Worm (Caenorhabditis elegans): Measurements from ENCODE around the gene cnc-4.
A peak's percentile ranks its signal among the peaks of the same experiment; 100 is the strongest.

The cnc-4 gene

ce11 chrV:1451334-1451733 lies 4.3 kb downstream of the cnc-4 start, which contains the start of gene srj-23:
TSS of gene srj-23 (plus strand) at chrV:1451634.
- TF ChIP-seq ceh-32 (tag; optimal IDR thresholded peaks at IDR 0.05; ENCODE audit: poor library complexity) (no peak), hmg-1.1 (GFP tag; IDR thresholded peaks at IDR 0.05) (no peak), F26F4.8 (GFP tag; conservative IDR thresholded peaks at IDR 0.05) (no peak), tag-97 (GFP tag; IDR thresholded peaks at IDR 0.05) (no peak), hlh-30 (tag; optimal IDR thresholded peaks at IDR 0.05; ENCODE audit: insufficient read depth) (no peak), set-16 (GFP tag; IDR thresholded peaks at IDR 0.05) (no peak), nhr-41 (GFP tag; IDR thresholded peaks at IDR 0.05) (no peak)

- no peak for TF ChIP-seq nhr-111 (GFP tag; optimal IDR thresholded peaks at IDR 0.05)
These were observed 7.8 kb downstream of the cnc-4 start, which contains the start of gene chil-14 for ce11 chrV:1454762-1455161. TSS of gene chil-14 (plus strand) at chrV:1455062.

ce11 chrV:1455280-1455679 lies 8.3 kb downstream of the cnc-4 start:
- TF ChIP-seq pqm-1 (tag; optimal IDR thresholded peaks at IDR 0.05) = no peak
- TF ChIP-seq saeg-2 (GFP tag; IDR thresholded peaks at IDR 0.05) = no peak
- TF ChIP-seq vab-7 (GFP tag; IDR thresholded peaks at IDR 0.05) = no peak
- TF ChIP-seq set-16 (GFP tag; IDR thresholded peaks at IDR 0.05) = peak; percentile 86
- TF ChIP-seq dmd-8 (GFP tag; IDR thresholded peaks at IDR 0.05) = 0 out of 2 replicates have a peak, but pooled peaks have one; percentile 9
- TF ChIP-seq F44E2.7 (GFP tag; IDR thresholded peaks at IDR 0.05) = 0 out of 2 replicates have a peak, but pooled peaks have one; percentile 46
- peak; percentile 26; the same call in 1 of the 2 replicates for TF ChIP-seq php-3 (GFP tag; IDR thresholded peaks at IDR 0.05)
- TF ChIP-seq Y48G9A.11 (GFP tag; IDR thresholded peaks at IDR 0.05) = peak; percentile 37; the same call in 1 of the 2 replicates
- TF ChIP-seq mdt-29 (GFP tag; IDR thresholded peaks at IDR 0.05) = 0 out of 2 replicates have a peak, but pooled peaks have one; percentile 13

ce11 chrV:1456614-1457013 lies 9.6 kb downstream of the cnc-4 start:
- TF ChIP-seq fos-1 (tag; optimal IDR thresholded peaks at IDR 0.05) (no peak), nhr-42 (GFP tag; IDR thresholded peaks at IDR 0.05) (no peak), hmg-1.1 (GFP tag; IDR thresholded peaks at IDR 0.05) (no peak), vab-7 (GFP tag; IDR thresholded peaks at IDR 0.05) (no peak), lin-29 (GFP tag; IDR thresholded peaks at IDR 0.05) (no peak), pha-4 (GFP tag; IDR thresholded peaks at IDR 0.05) (peak; percentile 34; the same call in 1 of the 2 replicates), pha-4 (tag; optimal IDR thresholded peaks at IDR 0.05) (no peak), ama-1 (optimal IDR thresholded peaks at IDR 0.05) (no peak), daf-8 (GFP tag; IDR thresholded peaks at IDR 0.05) (no peak), php-3 (GFP tag; IDR thresholded peaks at IDR 0.05) (no peak), nhr-28 (tag; optimal IDR thresholded peaks at IDR 0.05) (peak; percentile 72), unc-130 (GFP tag; optimal IDR thresholded peaks at IDR 0.05) (no peak), Y75B8A.6 (GFP tag; IDR thresholded peaks at IDR 0.05) (no peak), dve-1 (tag; optimal IDR thresholded peaks at IDR 0.05; ENCODE audit: insufficient read depth) (peak; percentile 95), skn-1 (tag; optimal IDR thresholded peaks at IDR 0.05) (no peak), nhr-77 (tag; optimal IDR thresholded peaks at IDR 0.05) (peak; percentile 89), dmd-6 (GFP tag; IDR thresholded peaks at IDR 0.05) (peak; percentile 96), nhr-10 (tag; optimal IDR thresholded peaks at IDR 0.05) (peak; percentile 64), hlh-11 (tag; optimal IDR thresholded peaks at IDR 0.05) (peak; percentile 77), spr-3 (GFP tag; optimal IDR thresholded peaks at IDR 0.05) (no peak), daf-19 (GFP tag; conservative IDR thresholded peaks at IDR 0.05) (no peak), tra-1 (GFP tag; IDR thresholded peaks at IDR 0.05) (peak; percentile 34; the same call in 1 of the 2 replicates), nhr-25 (tag; optimal IDR thresholded peaks at IDR 0.05; ENCODE audit: borderline replicate concordance, insufficient read depth) (no peak), snpc-4 (tag; optimal IDR thresholded peaks at IDR 0.05) (no peak), ceh-28 (tag; optimal IDR thresholded peaks at IDR 0.05) (no peak), F44E2.7 (GFP tag; IDR thresholded peaks at IDR 0.05) (no peak), mxl-3 (GFP tag; optimal IDR thresholded peaks at IDR 0.05) (no peak), T20F7.1 (GFP tag; optimal IDR thresholded peaks at IDR 0.05) (no peak), lin-13 (GFP tag; optimal IDR thresholded peaks at IDR 0.05) (no peak), ZK546.5 (tag; optimal IDR thresholded peaks at IDR 0.05) (no peak), ceh-62 (tag; optimal IDR thresholded peaks at IDR 0.05) (no peak), mxl-2 (GFP tag; conservative IDR thresholded peaks at IDR 0.05) (peak; percentile 92), lsy-2 (tag; optimal IDR thresholded peaks at IDR 0.05) (peak in 1 of 2 experiments; percentile 22)
